Worm (Caenorhabditis elegans): Measurements from ENCODE around the gene C28C12.1.

Gene C28C12.1

ce11 chrIV:8519949-8520348 is 18.5 kb downstream of the C28C12.1 start:
- TF ChIP-seq efl-1 (optimal IDR thresholded peaks at IDR 0.05) (no peak), efl-1 (GFP tag; optimal IDR thresholded peaks at IDR 0.05 in 1 of 2) (peak in 1 of 2 experiments; percentile 57), unc-86 (tag; optimal IDR thresholded peaks at IDR 0.05) (no peak)

ce11 chrIV:8520594-8520993 is 19.1 kb downstream of the C28C12.1 start, which contains the start of gene pkg-2:
TSS of gene pkg-2 (plus strand) at chrIV:8520894.
- no peak for TF ChIP-seq nhr-90 (tag; optimal IDR thresholded peaks at IDR 0.05; ENCODE audit: poor library complexity)
- TF ChIP-seq mep-1 (tag; optimal IDR thresholded peaks at IDR 0.05): no peak
- no peak for TF ChIP-seq hlh-17 (GFP tag; optimal IDR thresholded peaks at IDR 0.05; ENCODE audit: borderline replicate concordance)
- no peak for TF ChIP-seq F16B12.6 (tag; optimal IDR thresholded peaks at IDR 0.05)
- no peak for TF ChIP-seq ama-1 (optimal IDR thresholded peaks at IDR 0.05)
- no peak for TF ChIP-seq fkh-10 (GFP tag; optimal IDR thresholded peaks at IDR 0.05)
- TF ChIP-seq lin-39 (tag; optimal IDR thresholded peaks at IDR 0.05): no peak
- no peak for TF ChIP-seq Y116A8C.19 (tag; optimal IDR thresholded peaks at IDR 0.05; ENCODE audit: borderline replicate concordance)
- TF ChIP-seq ceh-88 (GFP tag; IDR thresholded peaks at IDR 0.05): no peak
- no peak for TF ChIP-seq C04F5.9 (tag; optimal IDR thresholded peaks at IDR 0.05)
- TF ChIP-seq ets-5 (GFP tag; IDR thresholded peaks at IDR 0.05): no peak
- no peak for TF ChIP-seq sptf-1 (tag; optimal IDR thresholded peaks at IDR 0.05)
- no peak for TF ChIP-seq irx-1 (tag; optimal IDR thresholded peaks at IDR 0.05)

ce11 chrIV:8523981-8524380 is 22.5 kb downstream of the C28C12.1 start:
- TF ChIP-seq F16B12.6 (tag; optimal IDR thresholded peaks at IDR 0.05): no peak
- TF ChIP-seq snu-23 (GFP tag; optimal IDR thresholded peaks at IDR 0.05): no peak
- TF ChIP-seq pqm-1 (tag; optimal IDR thresholded peaks at IDR 0.05): no peak
- TF ChIP-seq egl-13 (tag; optimal IDR thresholded peaks at IDR 0.05): no peak
- no peak for TF ChIP-seq hpl-2 (GFP tag; optimal IDR thresholded peaks at IDR 0.05)
- no peak for TF ChIP-seq nhr-77 (tag; optimal IDR thresholded peaks at IDR 0.05)
- TF ChIP-seq lsy-2 (tag; optimal IDR thresholded peaks at IDR 0.05): no peak
- TF ChIP-seq lin-39 (tag; optimal IDR thresholded peaks at IDR 0.05): no peak
- TF ChIP-seq nhr-76 (tag; optimal IDR thresholded peaks at IDR 0.05): no peak
- TF ChIP-seq nhr-20 (tag; optimal IDR thresholded peaks at IDR 0.05): no peak
- TF ChIP-seq fkh-8 (tag; optimal IDR thresholded peaks at IDR 0.05): no peak
- TF ChIP-seq C34B4.2 (tag; optimal IDR thresholded peaks at IDR 0.05): no peak

- no peak for TF ChIP-seq C34B4.2 (tag; optimal IDR thresholded peaks at IDR 0.05)
- peak; percentile 37 for TF ChIP-seq elt-2 (tag; optimal IDR thresholded peaks at IDR 0.05)
- TF ChIP-seq nhr-19 (GFP tag; conservative IDR thresholded peaks at IDR 0.05): peak; percentile 88
- TF ChIP-seq mep-1 (tag; optimal IDR thresholded peaks at IDR 0.05): peak; percentile 67
- TF ChIP-seq ama-1 (optimal IDR thresholded peaks at IDR 0.05): no peak
- TF ChIP-seq ceh-8 (GFP tag; optimal IDR thresholded peaks at IDR 0.05): no peak
- TF ChIP-seq nhr-47 (tag; optimal IDR thresholded peaks at IDR 0.05): peak; percentile 61
- peak; percentile 50 for TF ChIP-seq C16A3.4 (tag; optimal IDR thresholded peaks at IDR 0.05)
- peak in 3 of 6 experiments; percentile 56 to 97 (median 90) for TF ChIP-seq elt-3 (tag; optimal IDR thresholded peaks at IDR 0.05)
- no peak for TF ChIP-seq ceh-63 (GFP tag; optimal IDR thresholded peaks at IDR 0.05)
- TF ChIP-seq mdl-1 (tag; optimal IDR thresholded peaks at IDR 0.05): peak in 1 of 2 experiments; percentile 91
- TF ChIP-seq pax-3 (tag; optimal IDR thresholded peaks at IDR 0.05): no peak
- TF ChIP-seq egl-27 (tag; optimal IDR thresholded peaks at IDR 0.05): peak in 1 of 2 experiments; percentile 80
- TF ChIP-seq nhr-77 (tag; optimal IDR thresholded peaks at IDR 0.05): no peak
- no peak for TF ChIP-seq ztf-11 (tag; optimal IDR thresholded peaks at IDR 0.05)
- peak; percentile 49 for TF ChIP-seq unc-130 (tag; optimal IDR thresholded peaks at IDR 0.05)
- peak; percentile 86 for TF ChIP-seq blmp-1 (tag; optimal IDR thresholded peaks at IDR 0.05)
- no peak for TF ChIP-seq C04F5.9 (tag; optimal IDR thresholded peaks at IDR 0.05)
- TF ChIP-seq zip-4 (GFP tag; optimal IDR thresholded peaks at IDR 0.05): no peak
- no peak for TF ChIP-seq lin-15B (tag; optimal IDR thresholded peaks at IDR 0.05)
- no peak for TF ChIP-seq fos-1 (tag; optimal IDR thresholded peaks at IDR 0.05)
- peak; percentile 31 for TF ChIP-seq xbp-1 (tag; optimal IDR thresholded peaks at IDR 0.05)
- TF ChIP-seq tlp-1 (tag; optimal IDR thresholded peaks at IDR 0.05): no peak
- no peak for TF ChIP-seq lin-13 (GFP tag; optimal IDR thresholded peaks at IDR 0.05)
- no peak for TF ChIP-seq ces-1 (GFP tag; optimal IDR thresholded peaks at IDR 0.05)
- no peak for TF ChIP-seq sptf-1 (tag; optimal IDR thresholded peaks at IDR 0.05)
- TF ChIP-seq nhr-20 (tag; optimal IDR thresholded peaks at IDR 0.05): peak; percentile 93
- TF ChIP-seq sox-4 (tag; optimal IDR thresholded peaks at IDR 0.05): peak; percentile 39
- peak; percentile 1 for TF ChIP-seq skn-1 (tag; optimal IDR thresholded peaks at IDR 0.05)
- no peak for TF ChIP-seq mab-9 (GFP tag; IDR thresholded peaks at IDR 0.05)
Measured at ce11 chrIV:8526050-8526449, 24.6 kb downstream of the C28C12.1 start.
